Fruit fly (Drosophila melanogaster) whole organism, prepupa: ENCODE results near the gene CG17139.

Experiments used
- Blimp-1 ChIP-seq: fragments of 200-800 bp; sonication (Bioruptor generic); optimal IDR thresholded peaks from 3 replicates; lab custom pipeline; 2017; ENCODE audit warnings: missing biosample characterization, missing genetic modification characterization, mild to moderate bottlenecking, moderate library complexity, missing genetic modification reagents
- CG11294 ChIP-seq: fragments of 200-800 bp; sonication (Bioruptor generic); IDR thresholded peaks from 2 replicates; pipeline ENCODE4 v1.3.6; 2022; ENCODE audit warnings: missing biosample characterization, missing genetic modification characterization
- CG1621 ChIP-seq: fragments of 200-800 bp; sonication (Bioruptor generic); optimal IDR thresholded peaks from 3 replicates; lab custom pipeline; 2018; ENCODE audit warnings: missing biosample characterization, mild to moderate bottlenecking, missing genetic modification characterization
- CG3032 ChIP-seq: fragments of 200-800 bp; optimal IDR thresholded peaks from 2 replicates; lab custom pipeline; 2019; ENCODE audit warnings: missing biosample characterization, mild to moderate bottlenecking, missing genetic modification characterization, moderate library complexity
- CG32006 ChIP-seq: fragments of 200-800 bp; sonication (Bioruptor generic); optimal IDR thresholded peaks from 3 replicates; lab custom pipeline; 2017; ENCODE audit warnings: missing biosample characterization, mild to moderate bottlenecking, missing genetic modification characterization
- CG3919 ChIP-seq: fragments of 200-800 bp; sonication (Bioruptor generic); optimal IDR thresholded peaks from 3 replicates; lab custom pipeline; 2016; ENCODE audit warnings: missing biosample characterization, missing genetic modification characterization
- CG4318 ChIP-seq: fragments of 200-800 bp; sonication (Bioruptor generic); optimal IDR thresholded peaks from 3 replicates; lab custom pipeline; 2017; ENCODE audit warnings: missing biosample characterization, mild to moderate bottlenecking, missing genetic modification characterization
- CG6276 ChIP-seq: fragments of 200-800 bp; sonication (Bioruptor generic); optimal IDR thresholded peaks from 2 replicates; lab custom pipeline; 2017; ENCODE audit warnings: missing biosample characterization, mild to moderate bottlenecking, missing genetic modification characterization
- CG6792 ChIP-seq: fragments of 200-800 bp; sonication (Bioruptor generic); optimal IDR thresholded peaks from 3 replicates; lab custom pipeline; 2016; ENCODE audit warnings: missing biosample characterization, missing genetic modification characterization
- CG7368 ChIP-seq: fragments of 200-800 bp; sonication (Bioruptor generic); optimal IDR thresholded peaks from 3 replicates; lab custom pipeline; 2016; ENCODE audit warnings: missing biosample characterization, missing genetic modification characterization
- CG8319 ChIP-seq: fragments of 200-800 bp; sonication (Bioruptor generic); optimal IDR thresholded peaks from 3 replicates; lab custom pipeline; 2016; ENCODE audit warnings: missing biosample characterization, missing genetic modification characterization
- Eip78C ChIP-seq: fragments of 200-800 bp; sonication (Bioruptor generic); peaks from one replicate; lab custom pipeline; 2016; ENCODE audit warnings: missing biosample characterization, missing genetic modification characterization
- Ets96B ChIP-seq: fragments of 200-800 bp; optimal IDR thresholded peaks from 2 replicates; lab custom pipeline; 2019; ENCODE audit warnings: missing biosample characterization, mild to moderate bottlenecking, missing genetic modification characterization, moderate library complexity
- Gug ChIP-seq: fragments of 200-800 bp; sonication (Bioruptor generic); IDR thresholded peaks from 2 replicates; pipeline ENCODE4 v1.3.6; 2022; ENCODE audit warnings: missing biosample characterization, missing genetic modification characterization
- Hr39 ChIP-seq: fragments of 200-800 bp; sonication (Bioruptor generic); optimal IDR thresholded peaks from 2 replicates; lab custom pipeline; 2016; ENCODE audit warnings: missing biosample characterization, missing genetic modification characterization
- Hr4 ChIP-seq: fragments of 200-800 bp; sonication (Bioruptor generic); optimal IDR thresholded peaks from 3 replicates; lab custom pipeline; 2016; ENCODE audit warnings: missing biosample characterization, missing genetic modification characterization
- Met ChIP-seq: fragments of 200-800 bp; sonication (Bioruptor generic); optimal IDR thresholded peaks from 3 replicates; lab custom pipeline; 2016; ENCODE audit warnings: missing biosample characterization, missing genetic modification characterization
- Smox ChIP-seq: fragments of 200-800 bp; sonication (Bioruptor generic); optimal IDR thresholded peaks from 3 replicates; lab custom pipeline; 2016; ENCODE audit warnings: missing biosample characterization, missing genetic modification characterization
- Sox14 ChIP-seq: fragments of 200-800 bp; sonication (Bioruptor generic); optimal IDR thresholded peaks from 3 replicates; lab custom pipeline; 2016; ENCODE audit warnings: missing biosample characterization, missing genetic modification characterization
- Sox15 ChIP-seq: fragments of 200-800 bp; sonication (Bioruptor generic); optimal IDR thresholded peaks from 3 replicates; lab custom pipeline; 2016; ENCODE audit warnings: missing biosample characterization, missing genetic modification characterization
- acj6 ChIP-seq: fragments of 200-800 bp; sonication (Bioruptor generic); optimal IDR thresholded peaks from 3 replicates; lab custom pipeline; 2016; ENCODE audit warnings: missing biosample characterization, missing genetic modification characterization
- eg ChIP-seq: fragments of 200-800 bp; sonication (Bioruptor generic); IDR thresholded peaks from 3 replicates; pipeline ENCODE4 v1.3.6; 2022; ENCODE audit warnings: missing biosample characterization, missing genetic modification characterization
- esn ChIP-seq: fragments of 200-800 bp; sonication (Bioruptor generic); optimal IDR thresholded peaks from 2 replicates; lab custom pipeline; 2016; ENCODE audit warnings: missing biosample characterization, mild to moderate bottlenecking, missing genetic modification characterization, moderate library complexity
- fd85E ChIP-seq: fragments of 200-800 bp; sonication (Bioruptor generic); optimal IDR thresholded peaks from 3 replicates; lab custom pipeline; 2016; ENCODE audit warnings: missing biosample characterization, missing genetic modification characterization
- fkh ChIP-seq: fragments of 200-800 bp; sonication (Bioruptor generic); optimal IDR thresholded peaks from 3 replicates; lab custom pipeline; 2017; ENCODE audit warnings: missing biosample characterization, mild to moderate bottlenecking, missing genetic modification characterization, moderate library complexity
- lz ChIP-seq: fragments of 200-800 bp; sonication (Bioruptor generic); optimal IDR thresholded peaks from 3 replicates; lab custom pipeline; 2016; ENCODE audit warnings: missing biosample characterization, missing genetic modification characterization
- net ChIP-seq: fragments of 200-800 bp; sonication (Bioruptor generic); optimal IDR thresholded peaks from 3 replicates; lab custom pipeline; 2016; ENCODE audit warnings: missing biosample characterization, missing genetic modification characterization
- salr ChIP-seq, 2 experiments: fragments of 200-800 bp; sonication (Bioruptor generic); optimal IDR thresholded peaks; 3 replicates each; lab custom pipeline; 2016 to 2018; ENCODE audit warnings: missing biosample characterization in 2 of 2, missing genetic modification characterization in 2 of 2, mild to moderate bottlenecking in 1 of 2
- spab ChIP-seq: fragments of 200-800 bp; sonication (Bioruptor generic); optimal IDR thresholded peaks from 2 replicates; lab custom pipeline; 2017; ENCODE audit warnings: missing biosample characterization, mild to moderate bottlenecking, missing genetic modification characterization, missing genetic modification reagents
- svp ChIP-seq: fragments of 200-800 bp; sonication (Bioruptor generic); peaks from one replicate; lab custom pipeline; 2016; ENCODE audit warnings: missing biosample characterization, missing genetic modification characterization
- topi ChIP-seq: fragments of 200-800 bp; sonication (Bioruptor generic); optimal IDR thresholded peaks from 3 replicates; lab custom pipeline; 2016; ENCODE audit warnings: missing biosample characterization, missing genetic modification characterization
- vri ChIP-seq: fragments of 200-800 bp; sonication (Bioruptor generic); optimal IDR thresholded peaks from 3 replicates; lab custom pipeline; 2016; ENCODE audit warnings: missing biosample characterization, mild to moderate bottlenecking, missing genetic modification characterization

CG17139 gene

DNA sequence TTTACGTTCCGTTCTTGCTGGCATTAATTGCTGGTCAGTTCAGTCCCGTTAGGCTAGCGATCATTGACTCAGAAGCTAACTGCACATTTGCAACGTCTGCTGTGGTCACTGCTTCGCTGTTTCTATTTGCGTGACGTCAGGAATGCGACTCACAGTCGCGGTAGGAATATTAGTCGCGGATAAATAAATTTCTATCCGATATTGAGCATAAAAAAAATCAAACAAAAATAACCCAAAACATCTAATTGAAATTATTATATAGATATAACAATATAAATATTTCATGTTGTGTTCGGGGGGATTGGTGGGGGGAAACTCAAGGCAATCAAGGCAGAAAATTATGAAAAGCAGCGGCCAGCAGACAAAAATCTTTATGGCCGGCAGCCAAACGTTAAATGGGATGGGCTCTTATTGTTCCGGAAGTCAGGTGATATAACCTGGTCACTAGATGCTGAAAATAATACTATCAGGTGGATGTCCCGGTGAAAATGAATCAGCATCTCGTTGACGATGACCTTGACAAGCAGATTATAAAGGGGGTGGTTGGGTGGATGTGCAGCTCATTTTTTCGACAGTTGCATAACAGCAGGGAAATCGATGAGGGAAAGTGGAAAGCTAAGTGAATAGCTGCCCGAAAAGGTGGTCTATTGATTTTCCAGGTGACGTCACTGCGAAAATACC, 4.2 kb upstream of the CG17139 start, which contains the start of gene SmydA-3 (continued):
- no peak for TF ChIP-seq Smox (GFP tag; lab: Kevin White, UChicago)
- TF ChIP-seq CG3032 (tag; lab: Kevin White, UChicago) = no peak
- no peak for TF ChIP-seq spab (GFP tag; lab: Kevin White, UChicago)
- TF ChIP-seq Hr4 (GFP tag; lab: Kevin White, UChicago) = peak; percentile 58
- TF ChIP-seq net (GFP tag; lab: Kevin White, UChicago) = peak; percentile 66
- peak; percentile 19 for TF ChIP-seq Ets96B (tag; lab: Kevin White, UChicago)
- TF ChIP-seq CG1621 (tag; lab: Kevin White, UChicago) = no peak
- TF ChIP-seq Met (GFP tag; lab: Kevin White, UChicago) = no peak
- no peak for TF ChIP-seq Sox15 (GFP tag; lab: Kevin White, UChicago)

DNA sequence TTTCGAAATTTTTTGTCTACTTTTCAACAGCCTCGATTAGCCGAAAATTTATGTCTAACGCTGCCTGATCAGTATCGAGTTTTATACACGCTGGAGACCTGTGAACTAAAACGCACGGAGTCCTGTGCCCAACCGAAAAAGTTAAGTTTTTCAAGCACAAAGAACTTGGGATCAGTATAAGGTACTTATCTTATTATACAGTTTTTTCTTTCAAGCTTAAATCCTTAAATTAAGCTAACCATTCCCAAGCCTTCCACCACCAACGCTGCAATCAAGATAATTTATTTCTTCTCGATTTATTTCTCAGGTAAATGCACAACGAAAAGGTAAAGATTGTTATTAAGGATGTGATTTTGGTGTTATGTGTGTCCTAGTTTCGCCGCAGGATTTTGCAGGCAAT, 1.5 kb upstream of the CG17139 start, which contains the start of gene Porin2:
TSS of gene Porin2 (minus strand) at position 101 of the 400 bp plus-strand sequence.
- TF ChIP-seq Smox (GFP tag; lab: Kevin White, UChicago) (no peak), CG1621 (tag; lab: Kevin White, UChicago) (no peak), net (GFP tag; lab: Kevin White, UChicago) (no peak), acj6 (GFP tag; lab: Kevin White, UChicago) (no peak), topi (GFP tag; lab: Kevin White, UChicago) (no peak), Gug (GFP tag; lab: Robert Waterston, UW) (no peak), CG4318 (GFP tag; lab: Kevin White, UChicago) (no peak), svp (GFP tag; lab: Kevin White, UChicago) (no peak), CG3919 (GFP tag; lab: Kevin White, UChicago) (no peak), esn (GFP tag; lab: Kevin White, UChicago) (no peak), eg (no peak), CG3032 (tag; lab: Kevin White, UChicago) (no peak), CG32006 (GFP tag; lab: Kevin White, UChicago) (no peak), salr (GFP tag; optimal IDR thresholded peaks at IDR 0.05; lab: Kevin White, UChicago) (no peak), CG6276 (GFP tag; lab: Kevin White, UChicago) (no peak), Hr4 (GFP tag; lab: Kevin White, UChicago) (no peak), lz (no peak), fkh (no peak)
- TF ChIP-seq, all 60 proteins: peak for 0

DNA sequence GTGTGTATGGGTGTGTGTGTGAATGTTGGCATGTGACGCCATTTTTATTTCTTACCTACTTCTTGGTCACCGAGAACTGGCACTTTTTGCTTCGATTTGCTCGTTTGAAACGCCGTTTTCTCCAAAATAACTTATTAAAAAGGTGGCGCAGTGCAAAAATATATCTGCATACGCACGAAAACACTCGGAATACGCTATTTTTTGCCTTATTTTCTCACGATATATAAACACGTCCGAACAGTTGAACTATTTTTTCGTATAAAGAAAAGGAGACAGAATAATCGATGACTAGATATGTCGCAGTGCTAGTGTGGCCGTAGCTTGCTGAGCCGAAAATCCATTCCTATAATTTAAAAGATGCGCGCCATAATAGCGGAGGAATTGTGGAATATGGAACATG, 3.1 kb downstream of the CG17139 start, which contains the start of gene CG6700:
TSS of gene CG6700 (minus strand) at position 272 of the 400 bp plus-strand sequence.
- TF ChIP-seq CG6792 (GFP tag; lab: Kevin White, UChicago) (no peak), svp (GFP tag; lab: Kevin White, UChicago) (peak; percentile 74), CG7368 (GFP tag; lab: Kevin White, UChicago) (no peak), salr (GFP tag; optimal IDR thresholded peaks at IDR 0.05; lab: Kevin White, UChicago) (no peak), vri (GFP tag; lab: Kevin White, UChicago) (peak; percentile 42), CG11294 (GFP tag; lab: Robert Waterston, UW) (no peak), Sox14 (GFP tag; lab: Kevin White, UChicago) (peak; percentile 70), net (GFP tag; lab: Kevin White, UChicago) (no peak), Eip78C (GFP tag; lab: Kevin White, UChicago) (no peak), CG8319 (GFP tag; lab: Kevin White, UChicago) (no peak), fd85E (GFP tag; lab: Kevin White, UChicago) (peak; percentile 8)

DNA sequence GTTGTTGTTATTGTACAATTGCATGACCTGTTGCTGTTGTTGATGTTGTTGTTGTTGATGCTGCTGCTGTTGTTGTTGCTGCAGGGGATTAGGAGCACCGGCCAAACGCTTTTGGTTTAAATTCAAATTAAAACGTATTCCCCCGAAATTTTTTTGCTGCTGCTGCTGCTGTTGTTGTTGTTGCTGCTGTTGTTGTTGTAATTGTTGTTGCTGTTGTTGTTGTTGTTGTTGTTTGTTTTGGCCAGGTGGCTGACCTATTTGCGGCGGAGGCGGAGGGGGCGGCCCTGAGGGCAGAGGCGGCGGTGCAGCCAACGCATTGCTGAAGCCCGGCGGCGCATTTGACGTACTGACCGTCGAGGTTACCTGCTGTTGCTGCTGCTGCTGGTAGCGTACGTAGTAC, 3.8 kb downstream of the CG17139 start:
- TF ChIP-seq Hr39 (GFP tag; lab: Kevin White, UChicago) (no peak), spab (GFP tag; lab: Kevin White, UChicago) (no peak), Blimp-1 (GFP tag; lab: Kevin White, UChicago) (no peak)
